Fruit fly (Drosophila melanogaster) whole organism, embryonic: Measurements from ENCODE around the gene Ts.

Experiments
- ATbp ChIP-seq: fragments of 200-800 bp; sonication (Bioruptor generic); optimal IDR thresholded peaks from 2 replicates; lab custom pipeline; 2017; ENCODE audit warnings: missing biosample characterization, mild to moderate bottlenecking, missing genetic modification characterization, missing genetic modification reagents
- BEAF-32 ChIP-seq: fragments of 200-800 bp; sonication (Bioruptor generic); optimal IDR thresholded peaks from 3 replicates; lab custom pipeline; 2017; ENCODE audit warnings: missing biosample characterization, missing genetic modification characterization, mild to moderate bottlenecking, moderate library complexity, missing genetic modification reagents
- BtbVII ChIP-seq: fragments of 200-800 bp; sonication (Bioruptor generic); optimal IDR thresholded peaks from 3 replicates; lab custom pipeline; 2017; ENCODE audit warnings: missing biosample characterization, mild to moderate bottlenecking, missing genetic modification characterization
- CG1024 ChIP-seq: fragments of 200-800 bp; sonication (Bioruptor generic); IDR thresholded peaks from 2 replicates; pipeline ENCODE4 v1.3.6; 2022; ENCODE audit warnings: missing biosample characterization, missing genetic modification characterization
- CG10321 ChIP-seq: fragments of 200-800 bp; sonication (Bioruptor generic); IDR thresholded peaks from 2 replicates; pipeline ENCODE4 v1.3.6; 2022; ENCODE audit warnings: missing biosample characterization, missing genetic modification characterization
- CG12391 ChIP-seq: fragments of 200-800 bp; sonication (Bioruptor generic); optimal IDR thresholded peaks from 3 replicates; lab custom pipeline; 2018; ENCODE audit warnings: missing biosample characterization, mild to moderate bottlenecking, missing genetic modification characterization, moderate library complexity
- CG12769 ChIP-seq: fragments of 200-800 bp; sonication (Bioruptor generic); optimal IDR thresholded peaks from 2 replicates; lab custom pipeline; 2019; ENCODE audit warnings: missing biosample characterization, mild to moderate bottlenecking, missing genetic modification characterization, moderate library complexity
- CG13894 ChIP-seq: fragments of 200-800 bp; sonication (Bioruptor generic); optimal IDR thresholded peaks from 3 replicates; lab custom pipeline; 2018; ENCODE audit warnings: missing biosample characterization, mild to moderate bottlenecking, missing genetic modification characterization, moderate library complexity
- CG15601 ChIP-seq: fragments of 200-800 bp; sonication (Bioruptor generic); optimal IDR thresholded peaks from 3 replicates; lab custom pipeline; 2019; ENCODE audit warnings: missing biosample characterization, mild to moderate bottlenecking, missing genetic modification characterization, moderate library complexity
- CG16815 ChIP-seq: fragments of 200-800 bp; sonication (Bioruptor generic); optimal IDR thresholded peaks from 3 replicates; lab custom pipeline; 2017; ENCODE audit warnings: missing biosample characterization, mild to moderate bottlenecking, missing genetic modification characterization
- CG16863 ChIP-seq: fragments of 200-800 bp; sonication (Bioruptor generic); optimal IDR thresholded peaks from 3 replicates; lab custom pipeline; 2016; ENCODE audit warnings: missing biosample characterization, missing genetic modification characterization
- CG17912 ChIP-seq: fragments of 200-800 bp; sonication (Bioruptor generic); optimal IDR thresholded peaks from 2 replicates; lab custom pipeline; 2018; ENCODE audit warnings: missing biosample characterization, mild to moderate bottlenecking, missing genetic modification characterization
- CG1832 ChIP-seq: fragments of 200-800 bp; sonication (Bioruptor generic); optimal IDR thresholded peaks from 2 replicates; lab custom pipeline; 2017; ENCODE audit warnings: missing biosample characterization, mild to moderate bottlenecking, missing genetic modification characterization, inconsistent platforms
- CG33557 ChIP-seq: fragments of 200-800 bp; sonication (Bioruptor generic); optimal IDR thresholded peaks from 2 replicates; lab custom pipeline; 2019; ENCODE audit warnings: missing biosample characterization, mild to moderate bottlenecking, missing genetic modification characterization, moderate library complexity
- CG34224 ChIP-seq: fragments of 200-800 bp; sonication (Bioruptor generic); IDR thresholded peaks from 3 replicates; pipeline ENCODE4 v1.3.6; 2022; ENCODE audit warnings: missing biosample characterization, missing genetic modification characterization; ENCODE audit not compliant: partially characterized antibody
- CG4328 ChIP-seq: fragments of 200-800 bp; sonication (Bioruptor generic); optimal IDR thresholded peaks from 3 replicates; lab custom pipeline; 2017; ENCODE audit warnings: missing biosample characterization, missing genetic modification reagents, missing genetic modification characterization
- CG5245 ChIP-seq: fragments of 200-800 bp; sonication (Bioruptor generic); optimal IDR thresholded peaks from 3 replicates; lab custom pipeline; 2016; ENCODE audit warnings: missing biosample characterization, missing genetic modification characterization
- CG8478 ChIP-seq: fragments of >200 bp; optimal IDR thresholded peaks from 2 replicates; lab custom pipeline; 2018
- CTCF ChIP-seq: fragments of 200-800 bp; sonication (Bioruptor generic); optimal IDR thresholded peaks from 2 replicates; lab custom pipeline; 2017; ENCODE audit warnings: missing biosample characterization, mild to moderate bottlenecking, missing genetic modification characterization, moderate library complexity
- Drgx ChIP-seq: fragments of 200-800 bp; sonication (Bioruptor generic); IDR thresholded peaks from 2 replicates; pipeline ENCODE4 v1.3.6; 2022; ENCODE audit warnings: missing biosample characterization, missing genetic modification characterization
- E2f2 ChIP-seq: fragments of 200-800 bp; sonication (Bioruptor generic); IDR thresholded peaks from 2 replicates; pipeline ENCODE4 v1.3.6; 2022; ENCODE audit warnings: missing biosample characterization, missing genetic modification characterization
- H15 ChIP-seq: fragments of 200-800 bp; sonication (Bioruptor generic); IDR thresholded peaks from 3 replicates; pipeline ENCODE4 v1.3.6; 2022; ENCODE audit warnings: missing biosample characterization, missing genetic modification characterization
- HLH54F ChIP-seq: fragments of 200-800 bp; sonication (Bioruptor generic); optimal IDR thresholded peaks from 3 replicates; lab custom pipeline; 2016; ENCODE audit warnings: missing biosample characterization, missing genetic modification characterization
- Hr39 ChIP-seq: fragments of >200 bp; optimal IDR thresholded peaks from 2 replicates; lab custom pipeline; 2017
- MBD-R2 ChIP-seq: fragments of 200-800 bp; sonication (Bioruptor generic); IDR thresholded peaks from 2 replicates; pipeline ENCODE4 v1.3.6; 2022; ENCODE audit warnings: missing biosample characterization, missing genetic modification characterization
- Spps ChIP-seq: fragments of 200-800 bp; sonication (Bioruptor generic); optimal IDR thresholded peaks from 2 replicates; lab custom pipeline; 2018; ENCODE audit warnings: missing biosample characterization, mild to moderate bottlenecking, missing genetic modification characterization
- Stat92E ChIP-seq, 3 experiments: fragments of >200 bp in 2 of 3; fragments of 200-800 bp in 1 of 3; sonication (Bioruptor generic) in 1 of 3; optimal IDR thresholded peaks; 2 replicates each; lab custom pipeline; 2017 to 2019; ENCODE audit warnings: missing biosample characterization in 3 of 3, missing genetic modification characterization in 3 of 3, mild to moderate bottlenecking in 1 of 3, moderate library complexity in 1 of 3
- aop ChIP-seq: fragments of 200-800 bp; sonication (Bioruptor generic); IDR thresholded peaks from 2 replicates; pipeline ENCODE4 v1.3.6; 2022; ENCODE audit warnings: missing biosample characterization, missing genetic modification characterization
- ara ChIP-seq: fragments of 200-800 bp; sonication (Bioruptor generic); IDR thresholded peaks from 2 replicates; pipeline ENCODE4 v1.3.6; 2022; ENCODE audit warnings: missing biosample characterization, missing genetic modification characterization
- bigmax ChIP-seq: fragments of 200-800 bp; sonication (Bioruptor generic); optimal IDR thresholded peaks from 2 replicates; lab custom pipeline; 2018; ENCODE audit warnings: missing biosample characterization, mild to moderate bottlenecking, missing genetic modification characterization
- cg ChIP-seq: fragments of 200-800 bp; sonication (Bioruptor generic); optimal IDR thresholded peaks from 3 replicates; lab custom pipeline; 2019; ENCODE audit warnings: missing biosample characterization, mild to moderate bottlenecking, missing genetic modification characterization, moderate library complexity
- cwo ChIP-seq: fragments of 200-800 bp; sonication (Bioruptor generic); optimal IDR thresholded peaks from 3 replicates; lab custom pipeline; 2017; ENCODE audit warnings: missing biosample characterization, missing genetic modification characterization, mild to moderate bottlenecking, moderate library complexity, missing genetic modification reagents
- dati ChIP-seq: fragments of 200-800 bp; sonication (Bioruptor generic); IDR thresholded peaks from 2 replicates; pipeline ENCODE4 v1.3.6; 2022; ENCODE audit warnings: missing biosample characterization, missing genetic modification characterization
- esg ChIP-seq: fragments of 200-800 bp; sonication (Bioruptor generic); conservative IDR thresholded peaks from 2 replicates; pipeline ENCODE4 v1.3.6; 2022; ENCODE audit warnings: missing biosample characterization, missing genetic modification characterization
- maf-S ChIP-seq: fragments of 200-800 bp; sonication (Bioruptor generic); optimal IDR thresholded peaks from 2 replicates; lab custom pipeline; 2016; ENCODE audit warnings: missing biosample characterization, missing genetic modification characterization
- pb ChIP-seq: fragments of 200-800 bp; sonication (Bioruptor generic); optimal IDR thresholded peaks from 3 replicates; lab custom pipeline; 2016; ENCODE audit warnings: missing biosample characterization, missing genetic modification characterization
- pita ChIP-seq: fragments of 200-800 bp; sonication (Bioruptor generic); optimal IDR thresholded peaks from 2 replicates; lab custom pipeline; 2017; ENCODE audit warnings: missing biosample characterization, mild to moderate bottlenecking, missing genetic modification characterization
- sens ChIP-seq: fragments of 200-800 bp; sonication (Bioruptor generic); peaks from one replicate; lab custom pipeline; 2016; ENCODE audit warnings: missing biosample characterization, missing genetic modification characterization
- sima ChIP-seq: fragments of 200-800 bp; sonication (Bioruptor generic); optimal IDR thresholded peaks from 2 replicates; lab custom pipeline; 2016; ENCODE audit warnings: missing biosample characterization, missing genetic modification characterization
- tgo ChIP-seq: fragments of 200-800 bp; sonication (Bioruptor generic); IDR thresholded peaks from 3 replicates; pipeline ENCODE4 v1.3.6; 2022; ENCODE audit warnings: missing biosample characterization, missing genetic modification characterization
- toy ChIP-seq: fragments of 200-800 bp; sonication (Bioruptor generic); IDR thresholded peaks from 2 replicates; pipeline ENCODE4 v1.3.6; 2022; ENCODE audit warnings: missing biosample characterization, missing genetic modification characterization
- vfl ChIP-seq: fragments of 200-800 bp; sonication (Bioruptor generic); optimal IDR thresholded peaks from 2 replicates; lab custom pipeline; 2016; ENCODE audit warnings: missing biosample characterization, missing genetic modification characterization
- zf30C ChIP-seq: fragments of 200-800 bp; sonication (Bioruptor generic); optimal IDR thresholded peaks from 3 replicates; lab custom pipeline; 2018; ENCODE audit warnings: missing biosample characterization, mild to moderate bottlenecking, missing genetic modification characterization
- zfh2 ChIP-seq: fragments of 200-800 bp; sonication (Bioruptor generic); optimal IDR thresholded peaks from 2 replicates; lab custom pipeline; 2016; ENCODE audit warnings: missing biosample characterization, missing genetic modification characterization

The Ts gene

dm6 chr2L:2956992-2957391, 12.4 kb downstream of the Ts start:
- TF ChIP-seq CG12769 (no peak), pita (GFP tag; lab: Kevin White, UChicago) (peak; percentile 23), toy (GFP tag; lab: Robert Waterston, UW) (no peak), cwo (no peak), dati (GFP tag; lab: Robert Waterston, UW) (no peak), Hr39 (lab: Kevin White, UChicago) (no peak), CTCF (peak; percentile 25), ara (no peak), MBD-R2 (GFP tag; lab: Robert Waterston, UW) (no peak), CG15601 (tag; lab: Kevin White, UChicago) (peak; percentile 76), BtbVII (GFP tag; lab: Kevin White, UChicago) (no peak), E2f2 (GFP tag; lab: Robert Waterston, UW) (no peak), CG17912 (GFP tag; lab: Kevin White, UChicago) (no peak), CG8478 (peak; percentile 15), Spps (tag; lab: Kevin White, UChicago) (no peak), CG4328 (GFP tag; lab: Kevin White, UChicago) (no peak), tgo (no peak), cg (peak; percentile 36), CG1024 (GFP tag; lab: Robert Waterston, UW) (no peak), HLH54F (no peak), bigmax (GFP tag; lab: Kevin White, UChicago) (no peak), BEAF-32 (GFP tag; lab: Kevin White, UChicago) (no peak), sima (GFP tag; lab: Kevin White, UChicago) (no peak), CG12391 (tag; lab: Kevin White, UChicago) (no peak), Stat92E (GFP tag; optimal IDR thresholded peaks at IDR 0.05; lab: Kevin White, UChicago) (no peak), aop (GFP tag; lab: Robert Waterston, UW) (no peak), CG1832 (GFP tag; lab: Kevin White, UChicago) (no peak), vfl (no peak), CG16815 (no peak), maf-S (GFP tag; lab: Kevin White, UChicago) (no peak), pb (GFP tag; lab: Kevin White, UChicago) (no peak), CG13894 (tag; lab: Kevin White, UChicago) (no peak), CG5245 (GFP tag; lab: Kevin White, UChicago) (no peak), zfh2 (GFP tag; lab: Kevin White, UChicago) (no peak), ATbp (GFP tag; lab: Kevin White, UChicago) (no peak), zf30C (no peak), CG10321 (GFP tag; lab: Robert Waterston, UW) (no peak)

dm6 chr2L:2956358-2956757, 13.1 kb downstream of the Ts start:
- TF ChIP-seq esg = no peak
- no peak for TF ChIP-seq ATbp (GFP tag; lab: Kevin White, UChicago)
- no peak for TF ChIP-seq CG34224 (GFP tag; lab: Robert Waterston, UW)
- no peak for TF ChIP-seq CG33557 (GFP tag; lab: Kevin White, UChicago)
- TF ChIP-seq Drgx = 0 out of 2 replicates have a peak, but pooled peaks have one; percentile 11
- TF ChIP-seq CG16863 (GFP tag; lab: Kevin White, UChicago) = no peak
- peak; percentile 75 for TF ChIP-seq sens (GFP tag; lab: Kevin White, UChicago)
- no peak for TF ChIP-seq H15 (GFP tag; lab: Robert Waterston, UW)
